Worm (Caenorhabditis elegans): ENCODE data around the gene pycr-1.

pycr-1 gene

DNA sequence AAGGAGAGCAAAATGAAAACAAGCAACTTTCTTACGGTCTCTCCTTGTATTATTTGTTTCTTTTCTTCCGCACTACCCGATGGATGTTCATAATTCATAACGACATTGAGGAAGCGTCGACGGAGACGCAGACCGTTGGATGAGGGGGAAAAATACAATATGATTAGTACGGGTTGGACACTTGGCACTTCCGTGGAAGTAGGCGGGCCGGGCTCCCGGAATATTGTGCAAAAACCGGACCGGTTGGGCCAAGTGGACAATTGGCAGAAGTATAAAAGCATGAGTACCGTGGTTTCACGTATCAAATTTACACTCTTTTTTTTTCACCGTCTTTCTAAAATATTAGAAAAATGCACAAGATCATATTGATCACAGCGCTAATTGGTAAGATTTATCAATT is 4.1 kb upstream of the pycr-1 start, which contains the start of gene M153.3:
TSS of gene M153.3 (plus strand) at position 301 of the 400 bp plus-strand sequence.
- TF ChIP-seq Y53G8AR.9 (GFP tag; conservative IDR thresholded peaks at IDR 0.05) (no peak), attf-3 (GFP tag; conservative IDR thresholded peaks at IDR 0.05) (no peak), F57C9.4 (tag; optimal IDR thresholded peaks at IDR 0.05) (no peak), Y95B8A.8 (GFP tag; IDR thresholded peaks at IDR 0.05) (no peak), dpff-1 (tag; optimal IDR thresholded peaks at IDR 0.05) (no peak), athp-1 (tag; optimal IDR thresholded peaks at IDR 0.05) (no peak), mxl-1 (tag; optimal IDR thresholded peaks at IDR 0.05) (no peak), F52B5.7 (tag; optimal IDR thresholded peaks at IDR 0.05) (no peak), unc-130 (GFP tag; optimal IDR thresholded peaks at IDR 0.05) (no peak), bed-1 (GFP tag; IDR thresholded peaks at IDR 0.05) (no peak), B0336.3 (GFP tag; IDR thresholded peaks at IDR 0.05) (no peak), K11D2.4 (GFP tag; IDR thresholded peaks at IDR 0.05) (no peak), nfyb-1 (GFP tag; IDR thresholded peaks at IDR 0.05) (no peak), madf-10 (tag; optimal IDR thresholded peaks at IDR 0.05) (no peak), hlh-26 (GFP tag; conservative IDR thresholded peaks at IDR 0.05) (no peak), F23B12.7 (tag; optimal IDR thresholded peaks at IDR 0.05; ENCODE audit: insufficient read depth) (no peak), snpc-1.3 (tag; optimal IDR thresholded peaks at IDR 0.05; ENCODE audit: insufficient read depth) (no peak), ekl-4 (GFP tag; IDR thresholded peaks at IDR 0.05) (no peak)

DNA sequence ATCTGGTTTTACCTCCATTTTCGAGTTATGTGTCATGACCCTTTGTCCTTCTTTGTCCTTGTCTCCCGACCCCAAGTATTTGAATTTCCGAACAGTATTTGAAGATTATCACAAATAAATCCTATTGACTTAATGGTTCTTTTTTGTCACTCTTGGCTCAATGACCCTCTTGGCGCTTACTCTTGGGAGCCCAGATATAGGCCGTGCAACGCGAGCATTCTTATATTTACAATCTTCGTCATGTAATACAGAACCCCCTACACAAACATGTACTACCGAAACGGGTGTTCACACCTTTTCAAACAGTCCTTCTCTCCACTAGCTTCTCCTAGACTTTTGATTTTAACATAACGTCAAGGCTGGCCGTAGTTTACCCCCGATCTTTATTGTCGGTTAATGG is 2.9 kb upstream of the pycr-1 start, which contains the start of gene M153.5:
TSS of gene M153.5 (plus strand) at position 301 of the 400 bp plus-strand sequence.
- TF ChIP-seq K11D2.4 (GFP tag; IDR thresholded peaks at IDR 0.05): no peak

DNA sequence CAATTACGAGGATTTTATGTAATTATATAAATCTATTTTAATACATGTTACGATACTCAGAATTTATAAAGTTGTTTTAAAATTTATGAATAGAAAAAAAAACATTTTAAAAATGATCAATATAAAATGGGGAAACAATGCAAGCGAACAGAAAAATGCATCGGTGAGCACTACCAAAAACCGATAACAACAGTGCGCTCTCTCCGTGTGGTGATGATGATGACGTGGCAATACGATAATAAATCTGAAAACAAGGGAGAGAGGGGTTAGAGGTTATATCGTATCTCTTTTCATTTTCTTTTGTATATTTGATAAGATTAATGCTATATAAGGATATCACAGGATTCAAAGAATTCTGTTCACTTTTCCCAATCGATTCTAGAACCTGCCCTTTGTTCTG is 713 bp upstream of the pycr-1 start:
- TF ChIP-seq him-1 (tag; optimal IDR thresholded peaks at IDR 0.05) (no peak), sdz-38 (tag; optimal IDR thresholded peaks at IDR 0.05) (no peak), attf-5 (GFP tag; optimal IDR thresholded peaks at IDR 0.05) (no peak), F10E7.11 (tag; optimal IDR thresholded peaks at IDR 0.05) (no peak), ekl-4 (GFP tag; IDR thresholded peaks at IDR 0.05) (no peak), attf-6 (GFP tag; IDR thresholded peaks at IDR 0.05) (no peak), ztf-28 (GFP tag; IDR thresholded peaks at IDR 0.05) (no peak), D2030.7 (GFP tag; IDR thresholded peaks at IDR 0.05) (no peak), rpc-1 (optimal IDR thresholded peaks at IDR 0.05) (no peak), rpc-1 (tag; optimal IDR thresholded peaks at IDR 0.05) (no peak), akir-1 (GFP tag; optimal IDR thresholded peaks at IDR 0.05) (no peak), B0019.2 (GFP tag; conservative IDR thresholded peaks at IDR 0.05) (no peak), F49E8.2 (tag; optimal IDR thresholded peaks at IDR 0.05; ENCODE audit: insufficient read depth) (no peak), lsl-1 (GFP tag; optimal IDR thresholded peaks at IDR 0.05) (no peak), rec-8 (tag; optimal IDR thresholded peaks at IDR 0.05) (no peak), F22D6.2 (tag; optimal IDR thresholded peaks at IDR 0.05) (no peak), egl-18 (GFP tag; IDR thresholded peaks at IDR 0.05) (no peak), let-607 (tag; optimal IDR thresholded peaks at IDR 0.05) (no peak), aptf-2 (GFP tag; conservative IDR thresholded peaks at IDR 0.05) (no peak)
